Worm (Caenorhabditis elegans) whole organism, L4/young adult: Measurements from ENCODE around the gene T26A5.8.

Experiments
- W03F9.2 ChIP-seq: fragments of 150-350 bp; optimal IDR thresholded peaks from 2 replicates; lab custom pipeline; 2014; ENCODE audit warnings: missing biosample characterization, missing genetic modification characterization
- dao-5 ChIP-seq: sonication (generic microtip); optimal IDR thresholded peaks from 2 replicates; lab custom pipeline; 2016; ENCODE audit warnings: missing genotype, missing genetic modification characterization, moderate library complexity, missing compliant biosample characterization
- him-1 ChIP-seq: sonication (generic microtip); optimal IDR thresholded peaks from 2 replicates; lab custom pipeline; 2016; ENCODE audit warnings: missing genotype, missing genetic modification reagents, missing genetic modification characterization, missing compliant biosample characterization

Gene T26A5.8

ce11 chrIII:6476380-6476779, 13.7 kb upstream of the T26A5.8 start:
- no peak for TF ChIP-seq dao-5 (tag; lab: Kevin White, UChicago)
- TF ChIP-seq him-1 (tag; lab: Kevin White, UChicago) = no peak
- no peak for TF ChIP-seq W03F9.2 (tag; lab: Kevin White, UChicago)

ce11 chrIII:6471451-6471850, 8.8 kb upstream of the T26A5.8 start, which contains the start of gene wht-6:
wht-6 (plus strand) TSS chrIII:6471751.
- TF ChIP-seq him-1 (tag; lab: Kevin White, UChicago) (no peak), dao-5 (tag; lab: Kevin White, UChicago) (no peak)

- TF ChIP-seq him-1 (tag; lab: Kevin White, UChicago) (no peak), dao-5 (tag; lab: Kevin White, UChicago) (no peak), W03F9.2 (tag; lab: Kevin White, UChicago) (no peak)
These were observed 4.3 kb upstream of the T26A5.8 start, which contains the start of gene T26A5.2 for ce11 chrIII:6467005-6467404. T26A5.2 (plus strand) TSS chrIII:6467305.

- TF ChIP-seq W03F9.2 (tag; lab: Kevin White, UChicago) (no peak), dao-5 (tag; lab: Kevin White, UChicago) (no peak), him-1 (tag; lab: Kevin White, UChicago) (no peak)
These were observed 2.3 kb upstream of the T26A5.8 start, which contains the start of gene nduf-2.2 for ce11 chrIII:6464913-6465312. nduf-2.2 (plus strand) TSS chrIII:6465222.

ce11 chrIII:6464113-6464571, 1.5 kb upstream of the T26A5.8 start:
- peak; percentile 21 for TF ChIP-seq him-1 (tag; lab: Kevin White, UChicago)
- peak; percentile 47 for TF ChIP-seq W03F9.2 (tag; lab: Kevin White, UChicago)
- TF ChIP-seq dao-5 (tag; lab: Kevin White, UChicago) = no peak

ce11 chrIII:6463679-6464078, 1.0 kb upstream of the T26A5.8 start, which contains the start of gene dlc-1:
dlc-1 (minus strand) TSS chrIII:6463779.
- TF ChIP-seq dao-5 (tag; lab: Kevin White, UChicago) (no peak), W03F9.2 (tag; lab: Kevin White, UChicago) (no peak), him-1 (tag; lab: Kevin White, UChicago) (no peak)

ce11 chrIII:6459820-6460219, 2.8 kb downstream of the T26A5.8 start, which contains the start of gene algn-1:
algn-1 (plus strand) TSS chrIII:6460120.
- TF ChIP-seq W03F9.2 (tag; lab: Kevin White, UChicago) = no peak
- TF ChIP-seq him-1 (tag; lab: Kevin White, UChicago) = no peak
- TF ChIP-seq dao-5 (tag; lab: Kevin White, UChicago) = no peak

- TF ChIP-seq dao-5 (tag; lab: Kevin White, UChicago) = no peak
These were observed 8.5 kb downstream of the T26A5.8 start, which contains the start of gene jhdm-1 for ce11 chrIII:6454183-6454582. jhdm-1 (plus strand) TSS chrIII:6454483.

ce11 chrIII:6453665-6454064, 9.0 kb downstream of the T26A5.8 start:
- TF ChIP-seq dao-5 (tag; lab: Kevin White, UChicago) (no peak), W03F9.2 (tag; lab: Kevin White, UChicago) (peak; percentile 81)

- TF ChIP-seq dao-5 (tag; lab: Kevin White, UChicago) (no peak), him-1 (tag; lab: Kevin White, UChicago) (no peak), W03F9.2 (tag; lab: Kevin White, UChicago) (no peak)
These were observed 10.0 kb downstream of the T26A5.8 start for ce11 chrIII:6452683-6453082.

- TF ChIP-seq W03F9.2 (tag; lab: Kevin White, UChicago) = no peak
- no peak for TF ChIP-seq him-1 (tag; lab: Kevin White, UChicago)
- no peak for TF ChIP-seq dao-5 (tag; lab: Kevin White, UChicago)
These were observed 10.4 kb downstream of the T26A5.8 start, which contains the start of gene set-1 for ce11 chrIII:6452278-6452677. set-1 (minus strand) TSS chrIII:6452378.

ce11 chrIII:6450596-6450995, 12.1 kb downstream of the T26A5.8 start, which contains the start of gene T26A5.6:
T26A5.6 (minus strand) TSS chrIII:6450696.
- TF ChIP-seq him-1 (tag; lab: Kevin White, UChicago) (no peak), W03F9.2 (tag; lab: Kevin White, UChicago) (no peak)

- no peak for TF ChIP-seq him-1 (tag; lab: Kevin White, UChicago)
- TF ChIP-seq dao-5 (tag; lab: Kevin White, UChicago) = no peak
- no peak for TF ChIP-seq W03F9.2 (tag; lab: Kevin White, UChicago)
These were observed 12.8 kb downstream of the T26A5.8 start for ce11 chrIII:6449854-6450253.

ce11 chrIII:6447521-6447920, 15.1 kb downstream of the T26A5.8 start:
- no peak for TF ChIP-seq dao-5 (tag; lab: Kevin White, UChicago)
- TF ChIP-seq him-1 (tag; lab: Kevin White, UChicago) = no peak
- TF ChIP-seq W03F9.2 (tag; lab: Kevin White, UChicago) = no peak
